Worm (Caenorhabditis elegans): ENCODE measurements around the gene fipr-28.
"Not testable (repeated sequence)": the region's sequence is repeated elsewhere in the genome, so short reads cannot be mapped to it uniquely, and the experiment has no call there.

ce11 chrIV:16625909-16626308, 1.9 kb upstream of the fipr-28 start, which contains the start of gene fip-7:
- TF ChIP-seq ztf-1 (GFP tag; conservative IDR thresholded peaks at IDR 0.05); ama-1 (optimal IDR thresholded peaks at IDR 0.05); lsy-2 (tag; optimal IDR thresholded peaks at IDR 0.05); zag-1 (tag; optimal IDR thresholded peaks at IDR 0.05); fos-1 (tag; optimal IDR thresholded peaks at IDR 0.05); R02D3.7 (tag; optimal IDR thresholded peaks at IDR 0.05); mdl-1 (tag; optimal IDR thresholded peaks at IDR 0.05): not testable (repeated sequence)

All from whole organism, L2 larva.